Worm (Caenorhabditis elegans) whole organism, midembryonic: ENCODE measurements around the gene F17A9.5.

Source experiments
- flt-1 ChIP-seq: fragments of 200-800 bp; sonication (Bioruptor generic); IDR thresholded peaks from 2 replicates; pipeline ENCODE4 v1.3.6; 2022; ENCODE audit warnings: missing genetic modification characterization, missing compliant biosample characterization
- klf-2 ChIP-seq: fragments of 200-800 bp; sonication (Bioruptor generic); conservative IDR thresholded peaks from 2 replicates; pipeline ENCODE4 v1.3.6; 2022; ENCODE audit warnings: missing genetic modification reagents, missing genetic modification characterization, missing compliant biosample characterization
- ref-1 ChIP-seq: fragments of 200-800 bp; sonication (Bioruptor generic); conservative IDR thresholded peaks from 2 replicates; pipeline ENCODE4 v1.3.6; 2022; ENCODE audit warnings: missing genetic modification reagents, missing genetic modification characterization, missing compliant biosample characterization

DNA sequence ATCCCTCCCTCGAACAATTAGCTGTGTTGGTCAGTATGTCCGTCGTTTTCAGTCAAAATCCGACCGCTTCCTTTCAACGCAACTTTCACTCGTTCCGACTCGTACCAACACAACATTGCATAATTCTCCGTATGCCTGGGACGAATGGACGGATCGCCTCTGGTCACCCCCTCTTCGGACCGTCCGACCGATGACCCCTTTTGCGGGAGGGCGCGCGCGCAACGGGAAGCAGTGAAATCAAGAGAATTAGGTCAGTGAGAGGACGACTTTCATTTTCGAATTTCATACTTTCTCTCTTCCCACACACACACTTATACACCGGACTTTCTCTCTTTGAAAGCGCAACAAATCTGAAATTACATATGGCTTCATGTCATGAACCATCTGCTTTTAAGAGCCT is 7.4 kb downstream of the F17A9.5 start, which contains the start of gene atf-8:
- no peak for TF ChIP-seq flt-1 (GFP tag; lab: Robert Waterston, UW)
- no peak for TF ChIP-seq klf-2
- TF ChIP-seq ref-1 (GFP tag; lab: Robert Waterston, UW) = no peak
